Fruit fly (Drosophila melanogaster): ENCODE measurements around the gene Lnk.

DNA sequence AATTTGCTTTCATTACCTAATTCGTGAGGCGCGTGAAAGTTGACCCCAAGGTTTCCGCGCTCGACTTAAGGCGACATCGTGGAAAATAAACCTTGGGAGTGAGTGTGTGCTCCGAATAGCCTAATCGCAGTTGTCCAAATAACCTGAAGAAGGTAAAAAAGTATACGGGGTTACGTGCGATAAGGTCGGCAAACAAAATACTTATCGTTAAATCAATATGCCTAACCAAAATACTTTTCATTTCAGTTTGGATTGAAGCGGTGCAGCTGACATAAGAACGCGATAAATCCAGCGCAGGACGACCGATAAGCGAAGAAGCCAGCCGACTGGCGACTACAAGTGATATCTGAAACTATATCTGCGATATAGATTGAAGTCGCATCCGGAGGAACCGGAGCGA is 3.2 kb upstream of the Lnk start:
- TF ChIP-seq CG8478 (optimal IDR thresholded peaks at IDR 0.05) (no peak), CTCF (optimal IDR thresholded peaks at IDR 0.05) (no peak)

Measured in S2 (cell line).